Fruit fly (Drosophila melanogaster): ENCODE measurements around the gene vanin-like.
A peak's percentile ranks its signal among the peaks of the same experiment; 100 is the strongest.

Gene vanin-like

dm6 chrX:6151919-6152318 is 50.4 kb downstream of the vanin-like start (continued):
- no peak for TF ChIP-seq prd (optimal IDR thresholded peaks at IDR 0.05)
- peak; percentile 50; the same call in 1 of the 3 replicates for TF ChIP-seq prd (GFP tag; IDR thresholded peaks at IDR 0.05)
- no peak for TF ChIP-seq BEAF-32 (GFP tag; optimal IDR thresholded peaks at IDR 0.05)
- TF ChIP-seq CG7839 (tag; optimal IDR thresholded peaks at IDR 0.05) = peak; percentile 4
- TF ChIP-seq CG16779 (GFP tag; IDR thresholded peaks at IDR 0.05) = no peak
- peak; percentile 40 for TF ChIP-seq dmrt99B (tag; optimal IDR thresholded peaks at IDR 0.05)
- TF ChIP-seq lab (GFP tag; optimal IDR thresholded peaks at IDR 0.05) = peak; percentile 62
- TF ChIP-seq CG14014 (GFP tag; IDR thresholded peaks at IDR 0.05) = 0 out of 2 replicates have a peak, but pooled peaks have one; percentile 24
- TF ChIP-seq CG6689 (GFP tag; IDR thresholded peaks at IDR 0.05) = 0 out of 2 replicates have a peak, but pooled peaks have one; percentile 20
- TF ChIP-seq wor (GFP tag; IDR thresholded peaks at IDR 0.05) = no peak
- TF ChIP-seq GATAe (GFP tag; conservative IDR thresholded peaks at IDR 0.05) = no peak
- TF ChIP-seq Dfd (GFP tag; optimal IDR thresholded peaks at IDR 0.05) = no peak
- peak; percentile 11 for TF ChIP-seq CG2120 (GFP tag; optimal IDR thresholded peaks at IDR 0.05)
- no peak for TF ChIP-seq Dip3 (GFP tag; optimal IDR thresholded peaks at IDR 0.05)
- no peak for TF ChIP-seq tna (GFP tag; IDR thresholded peaks at IDR 0.05; ENCODE audit: partially characterized antibody)
- TF ChIP-seq CG10654 (GFP tag; optimal IDR thresholded peaks at IDR 0.05) = no peak
- peak; percentile 36; the same call in 1 of the 2 replicates for TF ChIP-seq Ada2b (GFP tag; IDR thresholded peaks at IDR 0.05)
- TF ChIP-seq CG31441 (GFP tag; IDR thresholded peaks at IDR 0.05) = no peak
- TF ChIP-seq gem (tag; optimal IDR thresholded peaks at IDR 0.05) = peak; percentile 24
- TF ChIP-seq CG18599 (GFP tag; optimal IDR thresholded peaks at IDR 0.05) = peak; percentile 73
- peak; percentile 45; the same call in 1 of the 3 replicates for TF ChIP-seq dysf (GFP tag; IDR thresholded peaks at IDR 0.05)
- TF ChIP-seq CG3281 (GFP tag; optimal IDR thresholded peaks at IDR 0.05) = peak; percentile 16
- no peak for TF ChIP-seq HHEX (GFP tag; optimal IDR thresholded peaks at IDR 0.05)
- peak; percentile 34 for TF ChIP-seq sisA (GFP tag; IDR thresholded peaks at IDR 0.05)
- TF ChIP-seq Hmx (GFP tag; optimal IDR thresholded peaks at IDR 0.05) = no peak
- TF ChIP-seq row (GFP tag; IDR thresholded peaks at IDR 0.05) = peak; percentile 47; the same call in 2 of the 3 replicates
- no peak for TF ChIP-seq jing (GFP tag; optimal IDR thresholded peaks at IDR 0.05)
- TF ChIP-seq Sox102F (GFP tag; optimal IDR thresholded peaks at IDR 0.05) = peak; percentile 24
- TF ChIP-seq CG11504 (tag; optimal IDR thresholded peaks at IDR 0.05) = peak; percentile 44
- TF ChIP-seq CG4424 (GFP tag; optimal IDR thresholded peaks at IDR 0.05) = peak; percentile 5
- TF ChIP-seq slbo (GFP tag; IDR thresholded peaks at IDR 0.05) = 0 out of 2 replicates have a peak, but pooled peaks have one; percentile 13
- TF ChIP-seq CG10366 (GFP tag; IDR thresholded peaks at IDR 0.05) = peak; percentile 21; the same call in 1 of the 2 replicates
